Worm (Caenorhabditis elegans) whole organism, L3 larva: ENCODE data around the gene gfl-1.
A peak's percentile ranks its signal among the peaks of the same experiment; 100 is the strongest.

Experiments used
- R02D3.7 ChIP-seq: fragments of 150-350 bp; optimal IDR thresholded peaks from 2 replicates; lab custom pipeline; 2014; ENCODE audit warnings: missing biosample characterization, missing genetic modification characterization
- ZK546.5 ChIP-seq: sonication (generic microtip); optimal IDR thresholded peaks from 2 replicates; lab custom pipeline; 2017; ENCODE audit warnings: missing biosample characterization, missing genetic modification characterization
- aly-2 ChIP-seq: fragments of 150-350 bp; optimal IDR thresholded peaks from 2 replicates; lab custom pipeline; 2014; ENCODE audit warnings: missing biosample characterization, missing genetic modification characterization
- ama-1 ChIP-seq: fragments of 150-350 bp; optimal IDR thresholded peaks from 2 replicates; lab custom pipeline; 2018
- ceh-16 ChIP-seq: sonication (generic microtip); optimal IDR thresholded peaks from 2 replicates; lab custom pipeline; 2017; ENCODE audit warnings: missing biosample characterization, missing genetic modification characterization
- ceh-28 ChIP-seq: fragments of 150-350 bp; optimal IDR thresholded peaks from 2 replicates; lab custom pipeline; 2014; ENCODE audit warnings: missing biosample characterization, missing genetic modification reagents, missing genetic modification characterization
- ceh-82 ChIP-seq: fragments of 150-350 bp; optimal IDR thresholded peaks from 2 replicates; lab custom pipeline; 2014; ENCODE audit warnings: missing biosample characterization, missing genetic modification characterization
- ceh-9 ChIP-seq: sonication (generic microtip); optimal IDR thresholded peaks from 2 replicates; lab custom pipeline; 2018; ENCODE audit warnings: missing biosample characterization, missing genetic modification characterization
- egl-27 ChIP-seq: sonication (generic microtip); optimal IDR thresholded peaks from 4 replicates; lab custom pipeline; 2017; ENCODE audit warnings: missing biosample characterization, missing genetic modification reagents, missing genetic modification characterization
- egl-5 ChIP-seq: fragments of 150-350 bp; optimal IDR thresholded peaks from 2 replicates; lab custom pipeline; 2017; ENCODE audit warnings: missing biosample characterization, missing genetic modification reagents, missing genetic modification characterization, inconsistent platforms
- elt-1 ChIP-seq: fragments of 150-350 bp; optimal IDR thresholded peaks from 2 replicates; lab custom pipeline; 2014; ENCODE audit warnings: missing biosample characterization, missing genetic modification characterization
- elt-2 ChIP-seq: sonication (generic microtip); optimal IDR thresholded peaks from 2 replicates; lab custom pipeline; 2016; ENCODE audit warnings: missing genetic modification reagents, mild to moderate bottlenecking, missing genetic modification characterization, missing compliant biosample characterization
- elt-3 ChIP-seq, 3 experiments: fragments of 150-350 bp in 1 of 3; sonication (generic microtip) in 2 of 3; optimal IDR thresholded peaks; 2 replicates in 2 of 3; 4 replicates in 1 of 3; lab custom pipeline; 2014 to 2017; ENCODE audit warnings: missing biosample characterization in 3 of 3, missing genetic modification characterization in 3 of 3
- fkh-10 ChIP-seq: sonication (generic microtip); optimal IDR thresholded peaks from 2 replicates; lab custom pipeline; 2017; ENCODE audit warnings: missing biosample characterization, missing genetic modification reagents, missing genetic modification characterization
- fkh-2 ChIP-seq: fragments of 150-350 bp; optimal IDR thresholded peaks from 2 replicates; lab custom pipeline; 2014; ENCODE audit warnings: missing biosample characterization, missing genetic modification reagents, missing genetic modification characterization
- fos-1 ChIP-seq: fragments of 150-350 bp; optimal IDR thresholded peaks from 2 replicates; lab custom pipeline; 2014; ENCODE audit warnings: missing biosample characterization, missing genetic modification characterization
- hmg-11 ChIP-seq: sonication (generic microtip); optimal IDR thresholded peaks from 2 replicates; lab custom pipeline; 2016; ENCODE audit warnings: missing genetic modification characterization, missing compliant biosample characterization
- jun-1 ChIP-seq: fragments of 150-350 bp; optimal IDR thresholded peaks from 2 replicates; lab custom pipeline; 2014; ENCODE audit warnings: missing biosample characterization, missing genetic modification reagents, missing genetic modification characterization
- lin-15B ChIP-seq: fragments of 150-350 bp; optimal IDR thresholded peaks from 2 replicates; lab custom pipeline; 2014; ENCODE audit warnings: missing biosample characterization, missing genetic modification characterization
- lin-39 ChIP-seq: fragments of 150-350 bp; optimal IDR thresholded peaks from 2 replicates; lab custom pipeline; 2018; ENCODE audit warnings: missing biosample characterization, missing genetic modification reagents, missing genetic modification characterization
- lsy-12 ChIP-seq: sonication (generic microtip); optimal IDR thresholded peaks from 2 replicates; lab custom pipeline; 2016; ENCODE audit warnings: mild to moderate bottlenecking, missing genetic modification characterization, missing compliant biosample characterization
- mdl-1 ChIP-seq: fragments of 150-350 bp; optimal IDR thresholded peaks from 2 replicates; lab custom pipeline; 2014; ENCODE audit warnings: missing biosample characterization, missing genetic modification characterization
- mml-1 ChIP-seq: fragments of 150-350 bp; sonication (generic microtip); optimal IDR thresholded peaks from 3 replicates; lab custom pipeline; 2014; ENCODE audit warnings: missing biosample characterization, missing genetic modification characterization
- nfya-1 ChIP-seq: sonication (generic microtip); optimal IDR thresholded peaks from 2 replicates; lab custom pipeline; 2017; ENCODE audit warnings: missing genetic modification characterization, mild to moderate bottlenecking, missing compliant biosample characterization, antibody characterized with exemption, moderate library complexity; ENCODE audit not compliant: insufficient read depth
- nhr-11 ChIP-seq: fragments of 150-350 bp; optimal IDR thresholded peaks from 2 replicates; lab custom pipeline; 2014; ENCODE audit warnings: missing biosample characterization, missing genetic modification characterization
- nhr-12 ChIP-seq: fragments of 150-350 bp; optimal IDR thresholded peaks from 2 replicates; lab custom pipeline; 2014; ENCODE audit warnings: missing biosample characterization, missing genetic modification characterization
- nhr-23 ChIP-seq: fragments of 150-350 bp; optimal IDR thresholded peaks from 2 replicates; lab custom pipeline; 2014; ENCODE audit warnings: missing biosample characterization, missing genetic modification reagents, missing genetic modification characterization
- nhr-237 ChIP-seq: fragments of 150-350 bp; optimal IDR thresholded peaks from 2 replicates; lab custom pipeline; 2014; ENCODE audit warnings: missing biosample characterization, missing genetic modification characterization
- nhr-25 ChIP-seq: sonication (generic microtip); optimal IDR thresholded peaks from 2 replicates; lab custom pipeline; 2017; ENCODE audit warnings: missing biosample characterization, missing genetic modification characterization
- nhr-43 ChIP-seq: sonication (generic microtip); optimal IDR thresholded peaks from 2 replicates; lab custom pipeline; 2016; ENCODE audit warnings: mild to moderate bottlenecking, missing genetic modification characterization, missing compliant biosample characterization; ENCODE audit not compliant: poor library complexity, severe bottlenecking
- nhr-67 ChIP-seq: fragments of 150-350 bp; optimal IDR thresholded peaks from 2 replicates; lab custom pipeline; 2014; ENCODE audit warnings: missing biosample characterization, missing genetic modification characterization
- nhr-76 ChIP-seq: fragments of 150-350 bp; sonication (generic microtip); optimal IDR thresholded peaks from 5 replicates; lab custom pipeline; 2014; ENCODE audit warnings: missing biosample characterization, missing genetic modification characterization
- nhr-77 ChIP-seq: fragments of 150-350 bp; optimal IDR thresholded peaks from 2 replicates; lab custom pipeline; 2014; ENCODE audit warnings: missing biosample characterization, missing genetic modification characterization
- pha-4 ChIP-seq: fragments of 150-350 bp; optimal IDR thresholded peaks from 2 replicates; lab custom pipeline; 2014; ENCODE audit warnings: missing biosample characterization, missing genetic modification reagents, missing genetic modification characterization
- pqm-1 ChIP-seq: fragments of 150-350 bp; optimal IDR thresholded peaks from 2 replicates; lab custom pipeline; 2017; ENCODE audit warnings: missing biosample characterization, missing genetic modification characterization, inconsistent platforms
- sea-2 ChIP-seq: fragments of 150-350 bp; sonication (generic microtip); optimal IDR thresholded peaks from 4 replicates; lab custom pipeline; 2014; ENCODE audit warnings: missing biosample characterization, missing genetic modification reagents, missing genetic modification characterization
- skn-1 ChIP-seq: fragments of 150-350 bp; optimal IDR thresholded peaks from 2 replicates; lab custom pipeline; 2014; ENCODE audit warnings: missing biosample characterization, missing genetic modification characterization
- snpc-4 ChIP-seq: fragments of 150-350 bp; optimal IDR thresholded peaks from 2 replicates; lab custom pipeline; 2014; ENCODE audit warnings: missing biosample characterization, missing genetic modification characterization
- tbx-2 ChIP-seq: sonication (generic microtip); optimal IDR thresholded peaks from 2 replicates; lab custom pipeline; 2016; ENCODE audit warnings: mild to moderate bottlenecking, missing genetic modification characterization, missing compliant biosample characterization
- unc-39 ChIP-seq: sonication (generic microtip); optimal IDR thresholded peaks from 4 replicates; lab custom pipeline; 2017; ENCODE audit warnings: missing biosample characterization, missing genetic modification characterization
- unc-62 ChIP-seq: fragments of 150-350 bp; sonication (generic microtip); optimal IDR thresholded peaks from 4 replicates; lab custom pipeline; 2014; ENCODE audit warnings: missing biosample characterization, missing genetic modification reagents, missing genetic modification characterization
- zag-1 ChIP-seq: fragments of 150-350 bp; optimal IDR thresholded peaks from 2 replicates; lab custom pipeline; 2014; ENCODE audit warnings: missing biosample characterization, missing genetic modification characterization
- ztf-4 ChIP-seq: fragments of 150-350 bp; optimal IDR thresholded peaks from 2 replicates; lab custom pipeline; 2014; ENCODE audit warnings: missing biosample characterization, missing genetic modification characterization

The gfl-1 gene

DNA sequence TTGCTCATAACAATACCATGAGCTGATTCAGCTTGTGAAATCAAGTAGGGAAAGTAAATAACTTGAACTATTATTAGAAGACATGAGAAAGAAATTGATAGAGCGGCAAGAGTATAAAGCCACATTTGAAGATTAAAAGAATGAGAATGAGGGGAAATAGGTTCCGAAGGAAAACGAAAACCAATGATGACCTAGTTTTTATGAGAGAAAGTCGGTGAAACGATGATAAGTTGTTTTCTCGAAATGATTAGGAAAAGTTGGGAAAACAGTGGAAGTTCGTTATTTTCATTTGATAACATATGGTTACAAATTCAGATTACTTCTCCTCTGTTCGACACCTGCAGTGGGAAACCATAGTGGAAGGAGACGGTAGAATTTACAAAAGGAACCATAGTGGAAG is 30.7 kb downstream of the gfl-1 start, which contains the start of gene col-128:
TSS of gene col-128 (minus strand) at position 148 of the 400 bp plus-strand sequence.
- TF ChIP-seq ceh-16 (tag; lab: Kevin White, UChicago) (no peak), nhr-23 (tag; lab: Kevin White, UChicago) (peak; percentile 42)

DNA sequence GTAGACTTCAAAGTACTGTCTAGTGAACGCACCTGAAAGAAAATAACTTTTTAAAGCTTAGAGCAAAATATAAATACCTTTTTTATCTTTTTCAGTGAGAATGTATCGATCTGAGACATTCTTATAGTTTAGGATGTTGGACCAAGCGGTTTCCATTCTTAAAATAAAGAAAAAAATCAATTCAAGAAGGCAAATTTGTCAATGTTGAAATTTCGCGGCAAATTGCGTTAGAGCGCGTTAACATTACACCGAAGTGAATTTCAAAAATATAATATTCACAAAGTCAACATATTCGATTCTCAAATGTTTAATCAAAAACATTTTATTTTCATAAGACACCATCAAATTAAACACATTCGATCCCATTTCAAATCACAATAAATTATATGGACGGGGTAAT is 40.6 kb downstream of the gfl-1 start, which contains the start of gene F12F6.7:
TSS of gene F12F6.7 (minus strand) at position 157 of the 400 bp plus-strand sequence.
- peak; percentile 79 for TF ChIP-seq aly-2 (tag; lab: Kevin White, UChicago)
- no peak for TF ChIP-seq snpc-4
- TF ChIP-seq, all 47 proteins: peak for 1

DNA sequence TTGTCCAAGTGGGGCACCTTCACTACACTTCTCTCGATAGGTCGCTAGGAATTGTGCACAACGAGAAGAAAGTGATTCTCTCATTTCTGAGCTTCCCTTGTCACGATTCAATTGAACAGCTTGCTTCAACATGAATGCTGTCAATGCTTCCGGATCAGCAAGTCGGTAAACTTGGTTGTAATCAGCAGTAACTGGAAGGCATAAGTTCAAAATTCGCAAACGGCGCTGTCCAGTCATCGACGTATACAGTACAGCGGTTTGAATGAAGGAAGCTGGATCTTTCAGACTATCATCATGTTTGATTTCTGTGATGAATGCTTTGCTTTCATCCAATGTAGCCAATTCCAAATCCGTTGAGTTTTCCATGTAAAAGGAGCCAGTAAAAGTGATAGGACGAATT is 42.0 kb downstream of the gfl-1 start:
- no peak for TF ChIP-seq unc-39 (tag; lab: Kevin White, UChicago)
- no peak for TF ChIP-seq nhr-237 (tag; lab: Kevin White, UChicago)

DNA sequence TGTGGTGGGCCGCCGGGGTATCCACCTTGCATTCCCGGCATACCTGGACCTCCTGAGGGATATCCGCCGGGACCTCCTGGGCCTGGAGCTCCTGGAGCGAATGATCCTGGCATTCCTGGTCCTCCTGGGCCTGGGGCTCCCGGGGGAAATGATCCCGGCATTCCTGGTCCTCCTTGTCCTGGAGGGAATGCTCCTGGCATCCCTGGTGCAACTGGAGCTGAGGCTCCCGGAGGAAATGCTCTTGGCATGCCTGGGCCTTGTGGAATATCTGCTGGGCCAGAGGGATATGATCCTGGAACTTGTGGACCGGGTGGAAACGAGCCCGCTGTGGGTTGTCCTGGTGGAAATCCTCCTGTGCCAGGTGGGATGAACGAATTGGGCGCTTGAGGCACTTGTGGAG is 43.9 kb downstream of the gfl-1 start:
- no peak for TF ChIP-seq unc-62 (GFP tag; lab: Kevin White, UChicago)
- no peak for TF ChIP-seq mdl-1 (tag; lab: Kevin White, UChicago)
- no peak for TF ChIP-seq aly-2 (tag; lab: Kevin White, UChicago)
- no peak for TF ChIP-seq elt-2 (tag; lab: Kevin White, UChicago)
- no peak for TF ChIP-seq lin-39 (tag; lab: Kevin White, UChicago)
- TF ChIP-seq tbx-2 (tag; lab: Kevin White, UChicago): no peak
- TF ChIP-seq ceh-28 (tag; lab: Kevin White, UChicago): no peak
- TF ChIP-seq elt-1 (tag; lab: Kevin White, UChicago): no peak
- TF ChIP-seq ceh-9: no peak
- no peak for TF ChIP-seq jun-1 (tag; lab: Kevin White, UChicago)
- TF ChIP-seq, all 47 proteins: peak for 0

DNA sequence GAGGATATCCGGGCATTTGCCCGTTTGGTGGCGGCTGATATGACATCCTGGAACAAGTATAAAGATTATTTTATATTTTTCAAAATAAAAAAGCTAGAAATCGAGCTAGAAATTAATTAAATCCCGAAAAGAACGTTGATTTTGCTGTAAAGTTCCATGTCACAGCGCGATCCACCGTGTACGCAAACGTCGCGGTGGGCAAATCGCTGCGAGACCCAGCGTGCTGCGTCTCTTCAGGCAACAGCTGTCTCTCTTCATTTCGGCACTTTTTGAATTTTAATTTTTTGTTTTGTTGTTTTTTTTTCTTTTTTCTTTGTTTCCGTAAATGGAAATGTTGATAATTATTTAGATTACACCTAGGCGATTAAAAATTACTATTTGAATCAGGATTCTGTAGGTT is 45.1 kb downstream of the gfl-1 start, which contains the start of gene sec-24.1:
TSS of gene sec-24.1 (minus strand) at position 49 of the 400 bp plus-strand sequence.
- TF ChIP-seq R02D3.7 (tag; lab: Kevin White, UChicago): peak; percentile 87
- peak; percentile 86 for TF ChIP-seq skn-1 (tag; lab: Kevin White, UChicago)
- peak; percentile 84 for TF ChIP-seq nhr-25 (tag; lab: Kevin White, UChicago)
- peak; percentile 31 for TF ChIP-seq fos-1 (tag; lab: Kevin White, UChicago)
- TF ChIP-seq snpc-4: peak; percentile 67
- TF ChIP-seq nhr-76 (tag; lab: Kevin White, UChicago): no peak
- peak; percentile 36 for TF ChIP-seq mdl-1 (tag; lab: Kevin White, UChicago)
- peak; percentile 63 for TF ChIP-seq aly-2 (tag; lab: Kevin White, UChicago)
- peak; percentile 68 for TF ChIP-seq jun-1 (tag; lab: Kevin White, UChicago)
- TF ChIP-seq elt-3 (tag; optimal IDR thresholded peaks at IDR 0.05; lab: Kevin White, UChicago): peak in 1 of 3 experiments; percentile 67
- TF ChIP-seq unc-39 (tag; lab: Kevin White, UChicago): no peak
- peak; percentile 47 for TF ChIP-seq fkh-10 (GFP tag; lab: Kevin White, UChicago)
- peak; percentile 88 for TF ChIP-seq lin-39 (tag; lab: Kevin White, UChicago)
- TF ChIP-seq hmg-11 (tag; lab: Kevin White, UChicago): peak; percentile 89
- no peak for TF ChIP-seq ZK546.5 (tag; lab: Kevin White, UChicago)
- peak; percentile 65 for TF ChIP-seq pqm-1
- TF ChIP-seq nhr-12: no peak
- no peak for TF ChIP-seq sea-2 (GFP tag; lab: Kevin White, UChicago)
- peak; percentile 93 for TF ChIP-seq nhr-23 (tag; lab: Kevin White, UChicago)
- TF ChIP-seq mml-1 (tag; lab: Kevin White, UChicago): no peak
- peak; percentile 61 for TF ChIP-seq tbx-2 (tag; lab: Kevin White, UChicago)
- no peak for TF ChIP-seq ceh-9
- TF ChIP-seq unc-62 (GFP tag; lab: Kevin White, UChicago): no peak
- peak; percentile 97 for TF ChIP-seq nfya-1 (tag; lab: Kevin White, UChicago)
- no peak for TF ChIP-seq ztf-4 (tag; lab: Kevin White, UChicago)
- TF ChIP-seq nhr-77 (tag; lab: Kevin White, UChicago): peak; percentile 72
- TF ChIP-seq nhr-11 (tag; lab: Kevin White, UChicago): no peak
- peak; percentile 40 for TF ChIP-seq elt-1 (tag; lab: Kevin White, UChicago)
- peak; percentile 89 for TF ChIP-seq lsy-12
- TF ChIP-seq fkh-2 (tag; lab: Kevin White, UChicago): no peak
- no peak for TF ChIP-seq nhr-67
- no peak for TF ChIP-seq ama-1 (lab: Kevin White, UChicago)
- peak; percentile 93 for TF ChIP-seq nhr-43 (tag; lab: Kevin White, UChicago)
- TF ChIP-seq egl-27 (tag; lab: Kevin White, UChicago): no peak
- peak; percentile 15 for TF ChIP-seq zag-1 (tag; lab: Kevin White, UChicago)
- peak; percentile 90 for TF ChIP-seq ceh-82 (tag; lab: Kevin White, UChicago)
- TF ChIP-seq elt-2 (tag; lab: Kevin White, UChicago): peak; percentile 54
- peak; percentile 58 for TF ChIP-seq egl-5 (tag; lab: Kevin White, UChicago)
- TF ChIP-seq lin-15B (tag; lab: Kevin White, UChicago): peak; percentile 78
- no peak for TF ChIP-seq nhr-237 (tag; lab: Kevin White, UChicago)
- TF ChIP-seq ceh-28 (tag; lab: Kevin White, UChicago): peak; percentile 78
- TF ChIP-seq pha-4 (tag; lab: Kevin White, UChicago): peak; percentile 94
